Fruit fly (Drosophila melanogaster): Measurements from ENCODE around the gene PpD3.

The PpD3 gene

dm6 chr3R:9756187-9756586 lies 8.5 kb downstream of the PpD3 start, which contains the start of the genes Alg12 and Rpt3R (continued):
- TF ChIP-seq CG17912 (GFP tag; optimal IDR thresholded peaks at IDR 0.05) (no peak), Oli (tag; optimal IDR thresholded peaks at IDR 0.05) (no peak), gfzf (GFP tag; optimal IDR thresholded peaks at IDR 0.05) (no peak), Fer3 (tag; optimal IDR thresholded peaks at IDR 0.05) (no peak), CG13894 (tag; optimal IDR thresholded peaks at IDR 0.05) (no peak), Sry-β (GFP tag; optimal IDR thresholded peaks at IDR 0.05) (no peak), Ets65A (GFP tag) (no peak), gcm2 (GFP tag; optimal IDR thresholded peaks at IDR 0.05) (no peak), btn (GFP tag; optimal IDR thresholded peaks at IDR 0.05) (no peak), ken (GFP tag; IDR thresholded peaks at IDR 0.05) (no peak), CG3065 (GFP tag; optimal IDR thresholded peaks at IDR 0.05) (no peak), CG4730 (GFP tag; IDR thresholded peaks at IDR 0.05) (no peak), ems (GFP tag; optimal IDR thresholded peaks at IDR 0.05) (no peak), CG6683 (GFP tag; optimal IDR thresholded peaks at IDR 0.05) (no peak), CG18262 (tag; optimal IDR thresholded peaks at IDR 0.05) (no peak), knrl (GFP tag; IDR thresholded peaks at IDR 0.05; ENCODE audit: partially characterized antibody) (peak; percentile 32; the same call in 1 of the 3 replicates), NC2α (GFP tag; optimal IDR thresholded peaks at IDR 0.05) (no peak), Pdp1 (GFP tag; optimal IDR thresholded peaks at IDR 0.05) (no peak), aop (GFP tag; IDR thresholded peaks at IDR 0.05) (no peak), BtbVII (GFP tag; optimal IDR thresholded peaks at IDR 0.05) (no peak), bcd (GFP tag; optimal IDR thresholded peaks at IDR 0.05) (no peak), CG10979 (tag; optimal IDR thresholded peaks at IDR 0.05) (no peak), ERR (GFP tag; optimal IDR thresholded peaks at IDR 0.05) (no peak), fd102C (GFP tag; optimal IDR thresholded peaks at IDR 0.05) (no peak), CG11696 (GFP tag; IDR thresholded peaks at IDR 0.05) (no peak), sd (tag; optimal IDR thresholded peaks at IDR 0.05) (no peak), cad (GFP tag; optimal IDR thresholded peaks at IDR 0.05) (no peak), CG10654 (GFP tag; optimal IDR thresholded peaks at IDR 0.05) (no peak), vvl (GFP tag; IDR thresholded peaks at IDR 0.05) (no peak), CG4424 (GFP tag; optimal IDR thresholded peaks at IDR 0.05) (no peak), CG11560 (tag; IDR thresholded peaks at IDR 0.05) (no peak), CG13123 (GFP tag; optimal IDR thresholded peaks at IDR 0.05) (no peak), CG6654 (GFP tag; optimal IDR thresholded peaks at IDR 0.05) (no peak), kni (GFP tag; optimal IDR thresholded peaks at IDR 0.05) (no peak), D (optimal IDR thresholded peaks at IDR 0.05) (no peak), D (GFP tag; optimal IDR thresholded peaks at IDR 0.05) (no peak), chn (GFP tag; optimal IDR thresholded peaks at IDR 0.05) (no peak), NFAT (GFP tag; IDR thresholded peaks at IDR 0.05) (no peak), CG7372 (GFP tag; IDR thresholded peaks at IDR 0.05) (no peak), CG7786 (GFP tag; optimal IDR thresholded peaks at IDR 0.05) (no peak), CG33557 (GFP tag; optimal IDR thresholded peaks at IDR 0.05) (no peak), ssp (GFP tag; IDR thresholded peaks at IDR 0.05) (no peak), CG14860 (GFP tag; IDR thresholded peaks at IDR 0.05; ENCODE audit: partially characterized antibody) (0 out of 3 replicates have a peak, but pooled peaks have one; percentile 30), CG13624 (GFP tag; optimal IDR thresholded peaks at IDR 0.05) (no peak), Max (GFP tag; optimal IDR thresholded peaks at IDR 0.05) (no peak), CG8924 (tag; optimal IDR thresholded peaks at IDR 0.05) (no peak), ewg (GFP tag; optimal IDR thresholded peaks at IDR 0.05) (no peak), seq (GFP tag; IDR thresholded peaks at IDR 0.05) (no peak), unpg (GFP tag; optimal IDR thresholded peaks at IDR 0.05) (no peak), HmgD (GFP tag; optimal IDR thresholded peaks at IDR 0.05) (no peak), CG3407 (GFP tag; optimal IDR thresholded peaks at IDR 0.05) (no peak), gem (tag; optimal IDR thresholded peaks at IDR 0.05) (no peak)

Measured in whole organism, embryonic.